Fruit fly (Drosophila melanogaster) whole organism: ENCODE measurements around the gene Ent3.

Experiments
- pan ChIP-seq: fragments of >200 bp; optimal IDR thresholded peaks from 2 replicates; lab custom pipeline; 2017
- psq ChIP-seq: fragments of >200 bp; optimal IDR thresholded peaks from 2 replicates; lab custom pipeline; 2017
- usp ChIP-seq: fragments of >200 bp; optimal IDR thresholded peaks from 2 replicates; lab custom pipeline; 2017; ENCODE audit warnings: missing biosample characterization, missing genetic modification characterization, mixed read lengths

- no peak for TF ChIP-seq usp (GFP tag; lab: Kevin White, UChicago)
- no peak for TF ChIP-seq pan (lab: Kevin White, UChicago)
- TF ChIP-seq psq (lab: Kevin White, UChicago), result no peak
These were observed 50.2 kb downstream of the Ent3 start, which contains the start of gene CG32117 for dm6 chr3L:12903611-12904010.
